Worm (Caenorhabditis elegans): Measurements from ENCODE around the gene grl-20.

Gene grl-20

ce11 chrIV:2128761-2129160 lies at the start of gene grl-20:
grl-20 (minus strand) TSS chrIV:2128861.
- TF ChIP-seq elt-1 (tag; optimal IDR thresholded peaks at IDR 0.05), result no peak
- no peak for TF ChIP-seq zag-1 (tag; optimal IDR thresholded peaks at IDR 0.05)
- no peak for TF ChIP-seq sem-4 (tag; optimal IDR thresholded peaks at IDR 0.05)
- TF ChIP-seq lin-13 (GFP tag; optimal IDR thresholded peaks at IDR 0.05), result no peak
- TF ChIP-seq mab-5 (tag; optimal IDR thresholded peaks at IDR 0.05), result no peak
- TF ChIP-seq R02D3.7 (tag; optimal IDR thresholded peaks at IDR 0.05), result no peak
- TF ChIP-seq unc-62 (GFP tag; optimal IDR thresholded peaks at IDR 0.05), result no peak
- TF ChIP-seq Y55F3AM.14 (GFP tag; optimal IDR thresholded peaks at IDR 0.05), result no peak
- no peak for TF ChIP-seq mbf-1 (tag; optimal IDR thresholded peaks at IDR 0.05)
- TF ChIP-seq aly-2 (tag; optimal IDR thresholded peaks at IDR 0.05), result no peak
- no peak for TF ChIP-seq gmeb-1 (tag; optimal IDR thresholded peaks at IDR 0.05)
- TF ChIP-seq lsy-2 (tag; optimal IDR thresholded peaks at IDR 0.05), result no peak
- TF ChIP-seq peb-1 (tag; optimal IDR thresholded peaks at IDR 0.05), result no peak
- TF ChIP-seq crh-2 (tag; optimal IDR thresholded peaks at IDR 0.05), result no peak
- no peak for TF ChIP-seq nhr-237 (tag; optimal IDR thresholded peaks at IDR 0.05)
- no peak for TF ChIP-seq ZK546.5 (tag; optimal IDR thresholded peaks at IDR 0.05)
- no peak for TF ChIP-seq ama-1 (optimal IDR thresholded peaks at IDR 0.05)
- no peak for TF ChIP-seq ztf-11 (tag; optimal IDR thresholded peaks at IDR 0.05)

- TF ChIP-seq nhr-10 (tag; optimal IDR thresholded peaks at IDR 0.05) (no peak), lin-11 (tag; optimal IDR thresholded peaks at IDR 0.05) (peak; percentile 63), dmd-4 (tag; optimal IDR thresholded peaks at IDR 0.05) (no peak), F13H6.1 (tag; optimal IDR thresholded peaks at IDR 0.05) (peak; percentile 72), mbf-1 (tag; optimal IDR thresholded peaks at IDR 0.05) (no peak), nhr-25 (tag; optimal IDR thresholded peaks at IDR 0.05) (peak; percentile 78), elt-1 (tag; optimal IDR thresholded peaks at IDR 0.05) (no peak), R02D3.7 (tag; optimal IDR thresholded peaks at IDR 0.05) (peak; percentile 51), nhr-21 (tag; optimal IDR thresholded peaks at IDR 0.05) (peak; percentile 71), ama-1 (optimal IDR thresholded peaks at IDR 0.05) (no peak), ztf-4 (tag; optimal IDR thresholded peaks at IDR 0.05) (peak; percentile 28), snpc-4 (tag; optimal IDR thresholded peaks at IDR 0.05) (peak; percentile 46), peb-1 (tag; optimal IDR thresholded peaks at IDR 0.05) (no peak), lin-39 (tag; optimal IDR thresholded peaks at IDR 0.05) (no peak), skn-1 (tag; optimal IDR thresholded peaks at IDR 0.05) (no peak), mab-5 (tag; optimal IDR thresholded peaks at IDR 0.05) (peak; percentile 89), gmeb-1 (tag; optimal IDR thresholded peaks at IDR 0.05) (peak; percentile 98), ztf-1 (GFP tag; conservative IDR thresholded peaks at IDR 0.05) (no peak), nhr-129 (tag; optimal IDR thresholded peaks at IDR 0.05) (peak; percentile 40), nhr-23 (tag; optimal IDR thresholded peaks at IDR 0.05) (no peak), blmp-1 (tag; optimal IDR thresholded peaks at IDR 0.05; ENCODE audit: insufficient read depth) (peak; percentile 53), ceh-82 (tag; optimal IDR thresholded peaks at IDR 0.05) (peak; percentile 41), egl-27 (tag; optimal IDR thresholded peaks at IDR 0.05) (peak; percentile 73), unc-62 (GFP tag; optimal IDR thresholded peaks at IDR 0.05) (no peak), unc-39 (tag; optimal IDR thresholded peaks at IDR 0.05) (no peak), crh-2 (tag; optimal IDR thresholded peaks at IDR 0.05) (peak; percentile 90), unc-55 (GFP tag; optimal IDR thresholded peaks at IDR 0.05) (peak; percentile 92), sem-4 (tag; optimal IDR thresholded peaks at IDR 0.05) (peak; percentile 62), sma-9 (GFP tag; optimal IDR thresholded peaks at IDR 0.05) (peak; percentile 85), sma-9 (tag; optimal IDR thresholded peaks at IDR 0.05) (no peak), alr-1 (tag; optimal IDR thresholded peaks at IDR 0.05) (no peak), Y55F3AM.14 (GFP tag; optimal IDR thresholded peaks at IDR 0.05) (no peak), ZK546.5 (tag; optimal IDR thresholded peaks at IDR 0.05) (no peak), nhr-12 (tag; optimal IDR thresholded peaks at IDR 0.05) (no peak), nhr-77 (tag; optimal IDR thresholded peaks at IDR 0.05) (no peak), aly-2 (tag; optimal IDR thresholded peaks at IDR 0.05) (no peak), C34F6.9 (tag; optimal IDR thresholded peaks at IDR 0.05) (peak; percentile 88), ceh-16 (tag; optimal IDR thresholded peaks at IDR 0.05) (no peak), mdl-1 (tag; optimal IDR thresholded peaks at IDR 0.05) (peak in 1 of 2 experiments; percentile 45), zag-1 (tag; optimal IDR thresholded peaks at IDR 0.05) (no peak), nhr-6 (tag; optimal IDR thresholded peaks at IDR 0.05) (peak; percentile 64), sma-3 (GFP tag; optimal IDR thresholded peaks at IDR 0.05) (peak; percentile 78), lin-13 (GFP tag; optimal IDR thresholded peaks at IDR 0.05) (peak; percentile 92), fos-1 (tag; optimal IDR thresholded peaks at IDR 0.05) (peak; percentile 39), lsy-2 (tag; optimal IDR thresholded peaks at IDR 0.05) (peak; percentile 89 to 92), nhr-11 (tag; optimal IDR thresholded peaks at IDR 0.05) (no peak), nhr-237 (tag; optimal IDR thresholded peaks at IDR 0.05) (no peak)
Observed at ce11 chrIV:2177545-2177944, 48.9 kb upstream of the grl-20 start, which contains the start of gene hrpu-2. hrpu-2 (plus strand) TSS chrIV:2177896.

Data from whole organism, L2 larva.